Worm (Caenorhabditis elegans) whole organism, early embryonic: ENCODE results near the gene mesp-1.

Experiments
- B0310.2 ChIP-seq: sonication (generic microtip); optimal IDR thresholded peaks from 2 replicates; lab custom pipeline; 2016; ENCODE audit warnings: mild to moderate bottlenecking, missing genetic modification characterization, missing compliant biosample characterization
- F13C5.2 ChIP-seq: sonication (generic microtip); optimal IDR thresholded peaks from 2 replicates; lab custom pipeline; 2017; ENCODE audit warnings: mild to moderate bottlenecking, missing genetic modification characterization, inconsistent platforms, missing compliant biosample characterization
- aly-1 ChIP-seq: sonication (generic microtip); optimal IDR thresholded peaks from 2 replicates; lab custom pipeline; 2016; ENCODE audit warnings: missing genetic modification characterization, missing compliant biosample characterization
- ama-1 ChIP-seq: fragments of 150-350 bp; optimal IDR thresholded peaks from 2 replicates; lab custom pipeline; 2014
- ceh-13 ChIP-seq: fragments of 200-800 bp; sonication (Bioruptor generic); optimal IDR thresholded peaks from 2 replicates; lab custom pipeline; 2018; ENCODE audit warnings: mild to moderate bottlenecking, missing genetic modification characterization, missing compliant biosample characterization
- ceh-36 ChIP-seq: sonication (generic microtip); optimal IDR thresholded peaks from 2 replicates; lab custom pipeline; 2016; ENCODE audit warnings: missing genetic modification characterization, inconsistent platforms, missing compliant biosample characterization
- ets-7 ChIP-seq: sonication (generic microtip); optimal IDR thresholded peaks from 2 replicates; lab custom pipeline; 2016; ENCODE audit warnings: missing genotype, missing genetic modification characterization, missing compliant biosample characterization
- flt-1 ChIP-seq: fragments of 200-800 bp; sonication (Bioruptor generic); IDR thresholded peaks from 2 replicates; pipeline ENCODE4 v1.3.6; 2022; ENCODE audit warnings: missing genetic modification characterization, missing compliant biosample characterization
- hmbx-1 ChIP-seq: sonication (generic microtip); optimal IDR thresholded peaks from 2 replicates; lab custom pipeline; 2016; ENCODE audit warnings: mild to moderate bottlenecking, missing genetic modification characterization, missing compliant biosample characterization
- hmg-4 ChIP-seq: fragments of 200-800 bp; sonication (Bioruptor generic); optimal IDR thresholded peaks from 2 replicates; lab custom pipeline; 2018; ENCODE audit warnings: mild to moderate bottlenecking, missing genetic modification characterization, missing compliant biosample characterization
- hnd-1 ChIP-seq: sonication (generic microtip); optimal IDR thresholded peaks from 2 replicates; lab custom pipeline; 2016; ENCODE audit warnings: missing genetic modification characterization, missing compliant biosample characterization
- pes-1 ChIP-seq: fragments of 200-800 bp; sonication (Bioruptor generic); IDR thresholded peaks from 2 replicates; pipeline ENCODE4 v1.3.6; 2022; ENCODE audit warnings: missing genetic modification reagents, missing genetic modification characterization, missing compliant biosample characterization
- scrt-1 ChIP-seq: fragments of 200-800 bp; sonication (Bioruptor generic); IDR thresholded peaks from 2 replicates; pipeline ENCODE4 v1.3.6; 2022; ENCODE audit warnings: missing genetic modification characterization, missing compliant biosample characterization
- sea-1 ChIP-seq: fragments of 200-800 bp; sonication (Bioruptor generic); conservative IDR thresholded peaks from 2 replicates; pipeline ENCODE4 v1.3.6; 2022; ENCODE audit warnings: missing genetic modification characterization, missing compliant biosample characterization
- tbx-11 ChIP-seq: fragments of 200-800 bp; sonication (Bioruptor generic); IDR thresholded peaks from 2 replicates; pipeline ENCODE4 v1.3.6; 2022; ENCODE audit warnings: missing genetic modification characterization, missing compliant biosample characterization
- tbx-37 ChIP-seq: fragments of 200-800 bp; sonication (Bioruptor generic); conservative IDR thresholded peaks from 2 replicates; pipeline ENCODE4 v1.3.6; 2022; ENCODE audit warnings: missing genetic modification reagents, missing genetic modification characterization, missing compliant biosample characterization
- tra-4 ChIP-seq: sonication (generic microtip); optimal IDR thresholded peaks from 2 replicates; lab custom pipeline; 2017; ENCODE audit warnings: missing genetic modification characterization, missing compliant biosample characterization

Gene mesp-1

DNA sequence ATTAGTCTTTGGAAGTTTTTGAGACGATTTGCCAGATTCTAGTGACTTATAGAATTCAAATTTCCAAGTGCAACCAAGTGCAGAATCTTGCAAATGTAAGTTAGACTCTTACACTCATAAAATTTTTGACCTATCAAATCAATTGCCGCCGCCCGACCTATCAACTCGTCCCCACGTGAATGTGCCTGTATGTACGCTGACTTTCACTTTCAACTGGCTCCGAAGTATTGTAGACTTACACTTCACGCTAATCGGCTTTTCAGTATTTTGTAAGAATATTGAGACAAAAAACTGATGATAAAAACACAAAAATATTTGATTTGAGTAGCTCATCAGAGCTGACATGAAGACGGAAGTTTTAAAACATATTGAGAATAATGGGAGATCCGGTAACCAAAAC, 33.7 kb downstream of the mesp-1 start:
- TF ChIP-seq B0310.2 (tag; lab: Kevin White, UChicago), result no peak

DNA sequence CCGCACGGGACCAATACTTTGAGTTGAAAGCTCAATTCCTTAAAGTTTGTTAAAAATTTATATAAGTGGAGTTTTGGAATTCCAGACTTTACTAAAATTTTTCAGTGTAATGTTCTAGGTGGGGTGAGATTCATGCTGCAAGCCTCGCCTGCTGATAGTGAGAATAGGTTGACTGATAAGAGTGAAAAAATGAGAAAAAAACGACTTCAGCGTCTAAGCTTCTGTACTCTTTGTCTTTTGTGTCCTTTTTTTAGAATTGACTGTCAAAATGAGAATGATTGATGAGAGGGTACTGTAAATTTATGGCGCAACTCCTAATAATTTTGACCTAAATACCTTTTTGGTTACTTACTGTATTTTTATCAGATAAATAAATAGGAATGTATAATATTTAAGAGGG, 35.1 kb downstream of the mesp-1 start:
- TF ChIP-seq hmbx-1 (no peak), ceh-36 (tag; lab: Kevin White, UChicago) (no peak), ceh-13 (GFP tag; lab: Kevin White, UChicago) (no peak), scrt-1 (no peak), tbx-11 (GFP tag; lab: Robert Waterston, UW) (no peak), flt-1 (GFP tag; lab: Robert Waterston, UW) (no peak), sea-1 (GFP tag; lab: Robert Waterston, UW) (no peak), ets-7 (tag; lab: Kevin White, UChicago) (no peak), aly-1 (no peak), hnd-1 (tag; lab: Kevin White, UChicago) (no peak), B0310.2 (tag; lab: Kevin White, UChicago) (no peak), pes-1 (no peak), F13C5.2 (no peak), tbx-37 (GFP tag; lab: Robert Waterston, UW) (no peak), hmg-4 (no peak), ama-1 (lab: Kevin White, UChicago) (no peak)

DNA sequence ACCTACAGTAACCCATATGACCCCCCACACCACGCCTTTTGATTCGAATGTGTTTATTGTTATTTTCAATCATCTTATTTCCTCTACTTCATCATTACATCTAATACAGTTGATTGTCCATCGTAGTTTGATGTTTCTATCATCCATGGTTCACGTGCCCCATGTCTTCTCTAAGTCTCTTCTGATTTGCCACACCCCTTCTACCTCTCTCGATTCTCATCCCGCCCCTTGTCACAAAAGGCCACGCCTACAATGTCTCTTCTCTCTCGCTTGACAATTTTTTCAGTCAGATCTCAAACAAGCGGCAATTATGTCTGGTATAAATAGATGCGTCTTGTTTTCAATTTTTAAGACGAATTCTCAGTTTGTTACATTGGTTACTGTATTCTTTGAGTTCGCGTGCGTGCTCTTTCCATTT, 35.9 kb downstream of the mesp-1 start:
- no peak for TF ChIP-seq flt-1 (GFP tag; lab: Robert Waterston, UW)
- TF ChIP-seq ets-7 (tag; lab: Kevin White, UChicago), result no peak
- no peak for TF ChIP-seq hnd-1 (tag; lab: Kevin White, UChicago)
- TF ChIP-seq aly-1, result no peak

DNA sequence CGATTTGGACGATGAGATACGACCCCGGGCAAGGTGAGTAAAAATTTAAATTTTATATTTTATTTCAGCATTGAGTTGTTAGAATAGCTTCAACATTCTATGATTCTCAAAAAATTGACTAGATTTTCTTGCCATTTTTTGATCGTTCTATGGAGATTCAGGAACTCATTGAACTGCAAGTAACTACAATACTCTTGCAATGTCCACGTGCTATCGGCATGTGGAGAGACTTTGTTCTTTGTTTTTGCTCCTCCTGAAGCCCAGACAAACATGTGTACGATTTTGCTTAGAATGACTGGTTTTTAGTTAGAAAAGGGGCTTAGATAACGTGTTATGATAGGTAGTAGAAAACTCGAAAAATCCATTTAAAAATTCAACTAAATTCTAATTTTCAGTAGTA, 36.8 kb downstream of the mesp-1 start:
- TF ChIP-seq tbx-11 (GFP tag; lab: Robert Waterston, UW), result no peak
- no peak for TF ChIP-seq ets-7 (tag; lab: Kevin White, UChicago)
- TF ChIP-seq ama-1 (lab: Kevin White, UChicago), result no peak
- TF ChIP-seq scrt-1, result no peak
- TF ChIP-seq hnd-1 (tag; lab: Kevin White, UChicago), result no peak
- no peak for TF ChIP-seq F13C5.2
- TF ChIP-seq B0310.2 (tag; lab: Kevin White, UChicago), result no peak
- no peak for TF ChIP-seq hmbx-1
- no peak for TF ChIP-seq flt-1 (GFP tag; lab: Robert Waterston, UW)
- TF ChIP-seq pes-1, result no peak
- no peak for TF ChIP-seq hmg-4
- TF ChIP-seq sea-1 (GFP tag; lab: Robert Waterston, UW), result no peak
- TF ChIP-seq tra-4 (tag; lab: Kevin White, UChicago), result no peak
- TF ChIP-seq aly-1, result no peak

ce11 chrIV:8538011-8538658, 39.0 kb downstream of the mesp-1 start:
- no peak for TF ChIP-seq ama-1 (lab: Kevin White, UChicago)
- TF ChIP-seq hmg-4, result no peak
- no peak for TF ChIP-seq sea-1 (GFP tag; lab: Robert Waterston, UW)
- no peak for TF ChIP-seq ceh-36 (tag; lab: Kevin White, UChicago)
- TF ChIP-seq F13C5.2, result no peak
- no peak for TF ChIP-seq scrt-1
- TF ChIP-seq hmbx-1, result no peak
- TF ChIP-seq B0310.2 (tag; lab: Kevin White, UChicago), result no peak
- TF ChIP-seq ceh-13 (GFP tag; lab: Kevin White, UChicago), result no peak
- TF ChIP-seq tra-4 (tag; lab: Kevin White, UChicago), result no peak
- TF ChIP-seq aly-1, result no peak
- no peak for TF ChIP-seq tbx-37 (GFP tag; lab: Robert Waterston, UW)
- no peak for TF ChIP-seq hnd-1 (tag; lab: Kevin White, UChicago)
- no peak for TF ChIP-seq tbx-11 (GFP tag; lab: Robert Waterston, UW)
- TF ChIP-seq ets-7 (tag; lab: Kevin White, UChicago), result no peak

ce11 chrIV:8538659-8539173, 39.6 kb downstream of the mesp-1 start, which contains the start of gene hyl-1:
Gene hyl-1 (plus strand): TSS chrIV:8539123.
- TF ChIP-seq hnd-1 (tag; lab: Kevin White, UChicago), result no peak
- no peak for TF ChIP-seq sea-1 (GFP tag; lab: Robert Waterston, UW)
- no peak for TF ChIP-seq F13C5.2
- no peak for TF ChIP-seq ama-1 (lab: Kevin White, UChicago)
- no peak for TF ChIP-seq scrt-1
- no peak for TF ChIP-seq B0310.2 (tag; lab: Kevin White, UChicago)
- no peak for TF ChIP-seq pes-1
- TF ChIP-seq ceh-13 (GFP tag; lab: Kevin White, UChicago), result no peak
- no peak for TF ChIP-seq aly-1
- no peak for TF ChIP-seq tbx-11 (GFP tag; lab: Robert Waterston, UW)
- no peak for TF ChIP-seq ceh-36 (tag; lab: Kevin White, UChicago)
- TF ChIP-seq tra-4 (tag; lab: Kevin White, UChicago), result no peak
- TF ChIP-seq hmbx-1, result no peak
- no peak for TF ChIP-seq ets-7 (tag; lab: Kevin White, UChicago)
- no peak for TF ChIP-seq flt-1 (GFP tag; lab: Robert Waterston, UW)
- TF ChIP-seq tbx-37 (GFP tag; lab: Robert Waterston, UW), result no peak
- no peak for TF ChIP-seq hmg-4

DNA sequence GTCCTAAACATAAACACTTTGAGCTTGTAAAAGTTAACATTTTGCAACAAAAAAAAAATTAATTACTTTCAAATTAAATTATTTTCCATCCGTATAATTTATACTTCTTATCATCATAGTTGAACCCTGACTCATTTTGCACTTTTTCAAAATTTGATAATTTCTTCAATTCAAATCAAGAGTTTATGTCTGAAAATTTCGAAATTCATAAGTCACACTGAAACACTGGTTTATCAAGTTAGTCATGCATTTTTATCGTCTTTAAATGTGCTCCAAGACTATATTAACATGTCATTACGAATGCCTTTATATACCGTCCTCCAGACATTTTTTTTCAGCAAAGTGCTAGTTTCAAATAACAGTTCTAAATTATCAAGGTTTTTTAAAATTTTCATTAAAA, 40.5 kb downstream of the mesp-1 start:
- TF ChIP-seq F13C5.2, result no peak
- TF ChIP-seq hmg-4, result no peak
- no peak for TF ChIP-seq tra-4 (tag; lab: Kevin White, UChicago)
- TF ChIP-seq flt-1 (GFP tag; lab: Robert Waterston, UW), result no peak
- no peak for TF ChIP-seq ceh-13 (GFP tag; lab: Kevin White, UChicago)
- no peak for TF ChIP-seq B0310.2 (tag; lab: Kevin White, UChicago)
- no peak for TF ChIP-seq pes-1
- TF ChIP-seq tbx-37 (GFP tag; lab: Robert Waterston, UW), result no peak
- TF ChIP-seq aly-1, result no peak
- TF ChIP-seq tbx-11 (GFP tag; lab: Robert Waterston, UW), result no peak
